Worm (Caenorhabditis elegans) whole organism, early embryonic: ENCODE results near the gene E04F6.10.

Experiments used
- B0310.2 ChIP-seq: sonication (generic microtip); optimal IDR thresholded peaks from 2 replicates; lab custom pipeline; 2016; ENCODE audit warnings: mild to moderate bottlenecking, missing genetic modification characterization, missing compliant biosample characterization
- F13C5.2 ChIP-seq: sonication (generic microtip); optimal IDR thresholded peaks from 2 replicates; lab custom pipeline; 2017; ENCODE audit warnings: mild to moderate bottlenecking, missing genetic modification characterization, inconsistent platforms, missing compliant biosample characterization
- aly-1 ChIP-seq: sonication (generic microtip); optimal IDR thresholded peaks from 2 replicates; lab custom pipeline; 2016; ENCODE audit warnings: missing genetic modification characterization, missing compliant biosample characterization
- ama-1 ChIP-seq: fragments of 150-350 bp; optimal IDR thresholded peaks from 2 replicates; lab custom pipeline; 2014
- ceh-13 ChIP-seq: fragments of 200-800 bp; sonication (Bioruptor generic); optimal IDR thresholded peaks from 2 replicates; lab custom pipeline; 2018; ENCODE audit warnings: mild to moderate bottlenecking, missing genetic modification characterization, missing compliant biosample characterization
- ceh-36 ChIP-seq: sonication (generic microtip); optimal IDR thresholded peaks from 2 replicates; lab custom pipeline; 2016; ENCODE audit warnings: missing genetic modification characterization, inconsistent platforms, missing compliant biosample characterization
- ets-7 ChIP-seq: sonication (generic microtip); optimal IDR thresholded peaks from 2 replicates; lab custom pipeline; 2016; ENCODE audit warnings: missing genotype, missing genetic modification characterization, missing compliant biosample characterization
- flt-1 ChIP-seq: fragments of 200-800 bp; sonication (Bioruptor generic); IDR thresholded peaks from 2 replicates; pipeline ENCODE4 v1.3.6; 2022; ENCODE audit warnings: missing genetic modification characterization, missing compliant biosample characterization
- hmbx-1 ChIP-seq: sonication (generic microtip); optimal IDR thresholded peaks from 2 replicates; lab custom pipeline; 2016; ENCODE audit warnings: mild to moderate bottlenecking, missing genetic modification characterization, missing compliant biosample characterization
- hmg-4 ChIP-seq: fragments of 200-800 bp; sonication (Bioruptor generic); optimal IDR thresholded peaks from 2 replicates; lab custom pipeline; 2018; ENCODE audit warnings: mild to moderate bottlenecking, missing genetic modification characterization, missing compliant biosample characterization
- hnd-1 ChIP-seq: sonication (generic microtip); optimal IDR thresholded peaks from 2 replicates; lab custom pipeline; 2016; ENCODE audit warnings: missing genetic modification characterization, missing compliant biosample characterization
- pes-1 ChIP-seq: fragments of 200-800 bp; sonication (Bioruptor generic); IDR thresholded peaks from 2 replicates; pipeline ENCODE4 v1.3.6; 2022; ENCODE audit warnings: missing genetic modification reagents, missing genetic modification characterization, missing compliant biosample characterization
- scrt-1 ChIP-seq: fragments of 200-800 bp; sonication (Bioruptor generic); IDR thresholded peaks from 2 replicates; pipeline ENCODE4 v1.3.6; 2022; ENCODE audit warnings: missing genetic modification characterization, missing compliant biosample characterization
- sea-1 ChIP-seq: fragments of 200-800 bp; sonication (Bioruptor generic); conservative IDR thresholded peaks from 2 replicates; pipeline ENCODE4 v1.3.6; 2022; ENCODE audit warnings: missing genetic modification characterization, missing compliant biosample characterization
- tbx-11 ChIP-seq: fragments of 200-800 bp; sonication (Bioruptor generic); IDR thresholded peaks from 2 replicates; pipeline ENCODE4 v1.3.6; 2022; ENCODE audit warnings: missing genetic modification characterization, missing compliant biosample characterization
- tbx-37 ChIP-seq: fragments of 200-800 bp; sonication (Bioruptor generic); conservative IDR thresholded peaks from 2 replicates; pipeline ENCODE4 v1.3.6; 2022; ENCODE audit warnings: missing genetic modification reagents, missing genetic modification characterization, missing compliant biosample characterization
- tra-4 ChIP-seq: sonication (generic microtip); optimal IDR thresholded peaks from 2 replicates; lab custom pipeline; 2017; ENCODE audit warnings: missing genetic modification characterization, missing compliant biosample characterization

The E04F6.10 gene

DNA sequence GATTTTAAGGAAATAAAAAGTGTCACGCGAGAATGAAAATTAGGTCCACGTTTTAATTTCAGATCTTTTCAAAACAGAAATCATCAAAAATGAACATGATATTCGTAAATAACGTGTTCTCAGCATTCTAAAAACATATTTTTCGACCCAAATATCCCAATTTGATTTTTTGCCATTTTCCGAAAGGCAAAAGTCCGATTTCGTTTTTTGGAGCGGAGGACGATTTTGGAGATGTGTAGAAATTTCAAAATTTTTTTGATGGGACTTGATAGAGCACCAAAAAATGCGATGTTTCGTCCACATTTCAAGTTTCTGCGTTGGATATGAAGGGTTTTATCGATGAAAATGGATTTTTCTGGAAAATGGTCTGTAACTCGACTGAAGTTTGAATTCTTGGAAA is 13.7 kb upstream of the E04F6.10 start:
- TF ChIP-seq B0310.2 (no peak), scrt-1 (no peak), ets-7 (tag; lab: Kevin White, UChicago) (no peak), tra-4 (tag; lab: Kevin White, UChicago) (no peak), hmg-4 (GFP tag; lab: Kevin White, UChicago) (no peak), tbx-11 (GFP tag; lab: Robert Waterston, UW) (no peak), aly-1 (tag; lab: Kevin White, UChicago) (no peak), hmbx-1 (tag; lab: Kevin White, UChicago) (no peak), hnd-1 (no peak), pes-1 (GFP tag; lab: Robert Waterston, UW) (no peak)

DNA sequence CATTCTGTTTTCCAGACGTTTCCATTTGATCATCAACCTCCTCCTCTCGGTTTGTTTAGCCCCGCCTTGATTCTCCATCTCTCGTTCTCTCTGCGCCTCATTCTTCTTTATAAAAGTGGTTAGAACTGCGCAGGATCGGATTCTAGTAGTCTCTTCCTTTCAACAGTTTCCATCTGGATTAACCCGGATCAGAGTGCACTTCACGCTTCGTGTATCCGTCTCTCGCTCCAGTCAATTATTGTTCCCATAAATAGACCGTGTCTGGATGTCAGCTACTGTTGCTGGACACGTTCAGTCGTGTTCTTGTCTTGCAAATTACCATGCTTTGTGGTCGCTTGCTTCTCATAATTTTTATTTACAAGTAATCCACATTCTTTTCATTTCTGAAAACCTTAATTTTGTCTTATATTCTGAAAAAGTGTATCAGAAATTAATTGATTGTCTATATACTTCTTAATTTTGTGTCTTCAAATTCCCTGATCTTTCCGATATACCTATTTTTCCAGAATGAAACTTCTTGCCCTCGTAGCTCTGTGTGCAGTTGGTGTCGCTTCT is 11.8 kb upstream of the E04F6.10 start, which contains the start of gene F32A5.4:
TSS of gene F32A5.4 (plus strand) at position 505 of the 555 bp plus-strand sequence.
- TF ChIP-seq hnd-1 (no peak), ets-7 (tag; lab: Kevin White, UChicago) (no peak), flt-1 (no peak), hmbx-1 (tag; lab: Kevin White, UChicago) (no peak), B0310.2 (no peak), hmg-4 (GFP tag; lab: Kevin White, UChicago) (no peak), tbx-37 (no peak), ceh-36 (tag; lab: Kevin White, UChicago) (no peak)

DNA sequence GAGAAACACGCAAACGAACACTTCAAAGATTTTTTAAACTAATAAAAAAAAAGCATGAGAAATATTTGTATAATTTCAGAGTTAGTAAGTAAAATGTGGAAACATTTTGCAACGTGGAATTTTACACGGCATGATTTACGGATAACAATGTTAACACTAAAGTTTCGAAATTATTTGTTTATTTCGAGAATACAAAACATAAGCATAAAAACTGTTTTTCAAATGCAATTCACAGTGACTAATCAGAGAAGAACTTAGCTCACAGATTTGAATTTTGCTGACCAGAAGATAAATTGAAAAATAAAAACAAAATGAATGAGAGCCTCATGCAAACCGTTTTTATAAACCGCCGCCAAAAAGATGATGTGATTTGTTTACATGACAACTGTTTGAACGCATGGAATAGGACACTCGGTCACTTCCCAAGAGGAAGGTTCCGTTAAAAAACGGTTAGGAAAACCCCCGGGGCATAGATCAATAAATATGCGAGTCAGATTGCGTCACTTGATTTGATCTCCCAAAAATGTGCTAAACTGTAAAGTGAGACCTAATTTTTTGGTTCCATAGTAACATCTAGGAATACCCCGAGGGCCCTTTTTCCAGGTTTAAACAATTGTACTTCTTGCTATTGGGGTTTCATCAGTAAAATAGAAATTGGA is 9.0 kb upstream of the E04F6.10 start, which contains the start of gene clh-3:
TSS of gene clh-3 (minus strand) at position 51 of the 659 bp plus-strand sequence.
- TF ChIP-seq hnd-1 (no peak), ama-1 (lab: Kevin White, UChicago) (no peak), hmbx-1 (tag; lab: Kevin White, UChicago) (no peak), scrt-1 (no peak), tbx-11 (GFP tag; lab: Robert Waterston, UW) (no peak), ceh-13 (GFP tag; lab: Kevin White, UChicago) (no peak), flt-1 (no peak), F13C5.2 (no peak), tra-4 (tag; lab: Kevin White, UChicago) (no peak), ets-7 (tag; lab: Kevin White, UChicago) (no peak), sea-1 (GFP tag; lab: Robert Waterston, UW) (no peak), pes-1 (GFP tag; lab: Robert Waterston, UW) (no peak), tbx-37 (no peak)

DNA sequence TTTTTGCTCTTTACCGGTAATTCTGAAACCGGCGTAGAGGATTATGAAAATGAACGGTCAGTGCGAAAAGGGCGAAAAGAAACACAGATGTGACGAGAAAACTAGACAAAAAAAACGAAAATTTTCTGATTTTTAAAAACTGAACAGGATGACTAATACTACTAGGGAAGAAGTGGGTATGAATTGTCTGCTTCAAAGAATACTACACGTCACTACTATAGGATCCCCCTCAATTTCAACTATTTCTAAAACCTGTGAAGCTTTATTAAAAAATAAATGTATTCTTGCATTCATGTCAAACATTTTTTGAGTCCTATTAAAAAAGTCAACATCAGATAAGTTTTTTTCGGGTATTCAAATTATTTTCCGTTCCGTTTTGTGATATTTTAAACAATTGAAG is 7.1 kb upstream of the E04F6.10 start:
- TF ChIP-seq flt-1 = no peak
- TF ChIP-seq ama-1 (lab: Kevin White, UChicago) = no peak
- no peak for TF ChIP-seq ceh-13 (GFP tag; lab: Kevin White, UChicago)
- no peak for TF ChIP-seq ets-7 (tag; lab: Kevin White, UChicago)
- TF ChIP-seq F13C5.2 = no peak
- TF ChIP-seq B0310.2 = no peak
- TF ChIP-seq hmbx-1 (tag; lab: Kevin White, UChicago) = no peak
- no peak for TF ChIP-seq hmg-4 (GFP tag; lab: Kevin White, UChicago)
- no peak for TF ChIP-seq tbx-11 (GFP tag; lab: Robert Waterston, UW)
- TF ChIP-seq pes-1 (GFP tag; lab: Robert Waterston, UW) = no peak
- no peak for TF ChIP-seq ceh-36 (tag; lab: Kevin White, UChicago)
- TF ChIP-seq scrt-1 = no peak
- no peak for TF ChIP-seq tbx-37
- TF ChIP-seq sea-1 (GFP tag; lab: Robert Waterston, UW) = no peak

DNA sequence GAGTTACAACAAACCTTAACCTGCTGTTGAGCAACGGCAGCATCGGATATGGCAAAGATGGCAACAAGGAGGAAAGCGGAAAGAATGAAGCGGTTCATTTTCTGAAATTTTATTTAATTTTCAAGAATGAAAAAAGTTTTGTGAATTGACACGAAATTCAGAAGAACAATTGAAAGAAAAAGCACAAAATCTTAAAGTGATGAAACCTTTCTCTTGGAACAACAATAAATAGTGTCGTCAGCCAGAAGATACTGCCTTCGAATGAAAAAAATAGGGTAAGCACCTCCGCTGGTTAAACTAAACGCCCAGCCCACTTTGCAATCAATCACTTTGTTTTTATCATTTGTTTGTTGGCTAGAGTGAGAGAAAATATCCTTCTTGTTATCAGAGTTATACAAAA is 4.9 kb downstream of the E04F6.10 start, which contains the start of gene E04F6.9:
TSS of gene E04F6.9 (minus strand) at position 101 of the 400 bp plus-strand sequence.
- TF ChIP-seq tra-4 (tag; lab: Kevin White, UChicago) = no peak
- no peak for TF ChIP-seq sea-1 (GFP tag; lab: Robert Waterston, UW)
- no peak for TF ChIP-seq scrt-1
- TF ChIP-seq ceh-13 (GFP tag; lab: Kevin White, UChicago) = no peak
- no peak for TF ChIP-seq tbx-11 (GFP tag; lab: Robert Waterston, UW)
- no peak for TF ChIP-seq pes-1 (GFP tag; lab: Robert Waterston, UW)
- TF ChIP-seq hmg-4 (GFP tag; lab: Kevin White, UChicago) = no peak
- TF ChIP-seq hnd-1 = no peak
- no peak for TF ChIP-seq ceh-36 (tag; lab: Kevin White, UChicago)
- no peak for TF ChIP-seq aly-1 (tag; lab: Kevin White, UChicago)
- no peak for TF ChIP-seq F13C5.2
- no peak for TF ChIP-seq ets-7 (tag; lab: Kevin White, UChicago)

DNA sequence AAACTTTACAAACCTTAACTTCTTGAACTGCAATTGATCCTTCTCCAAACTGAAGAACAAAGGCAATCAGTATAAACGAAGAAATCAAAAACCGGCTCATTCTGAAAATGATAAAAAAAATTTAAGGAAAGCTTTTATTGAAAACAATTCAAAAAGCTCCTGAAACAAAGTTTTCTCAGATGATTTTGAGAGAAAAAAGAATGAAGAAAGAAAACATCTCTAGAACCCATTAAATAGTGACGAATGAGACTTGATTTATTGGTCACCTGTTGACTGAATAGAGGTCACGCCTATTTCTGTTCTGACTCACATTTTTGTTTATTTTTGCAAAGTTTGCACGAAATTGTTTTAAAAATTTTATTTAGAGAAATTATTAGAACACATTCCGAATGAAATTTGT is 5.7 kb downstream of the E04F6.10 start, which contains the start of gene E04F6.8:
TSS of gene E04F6.8 (minus strand) at position 101 of the 400 bp plus-strand sequence.
- no peak for TF ChIP-seq aly-1 (tag; lab: Kevin White, UChicago)
- no peak for TF ChIP-seq hmg-4 (GFP tag; lab: Kevin White, UChicago)

DNA sequence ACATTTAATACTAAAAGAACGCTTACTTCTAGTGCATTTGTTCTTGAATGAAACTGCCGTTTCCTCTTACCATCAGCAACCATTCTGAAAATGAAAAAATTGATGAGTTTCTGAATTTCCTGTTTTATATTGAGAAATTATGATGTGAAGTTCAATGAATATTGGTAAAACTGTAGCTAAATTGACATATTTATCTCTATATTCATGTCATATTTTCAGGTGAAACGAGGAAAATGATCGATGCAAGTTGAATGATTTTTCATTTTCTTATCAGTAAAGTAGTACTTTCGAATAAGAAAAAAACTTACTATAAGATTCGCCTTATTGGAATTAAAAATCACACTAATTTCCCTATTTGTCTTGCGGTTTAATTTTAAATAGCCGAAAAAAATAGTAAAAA is 6.8 kb downstream of the E04F6.10 start, which contains the start of gene E04F6.15:
TSS of gene E04F6.15 (minus strand) at position 101 of the 400 bp plus-strand sequence.
- TF ChIP-seq hnd-1 (no peak), ceh-13 (GFP tag; lab: Kevin White, UChicago) (no peak), ets-7 (tag; lab: Kevin White, UChicago) (no peak), hmbx-1 (tag; lab: Kevin White, UChicago) (no peak)

DNA sequence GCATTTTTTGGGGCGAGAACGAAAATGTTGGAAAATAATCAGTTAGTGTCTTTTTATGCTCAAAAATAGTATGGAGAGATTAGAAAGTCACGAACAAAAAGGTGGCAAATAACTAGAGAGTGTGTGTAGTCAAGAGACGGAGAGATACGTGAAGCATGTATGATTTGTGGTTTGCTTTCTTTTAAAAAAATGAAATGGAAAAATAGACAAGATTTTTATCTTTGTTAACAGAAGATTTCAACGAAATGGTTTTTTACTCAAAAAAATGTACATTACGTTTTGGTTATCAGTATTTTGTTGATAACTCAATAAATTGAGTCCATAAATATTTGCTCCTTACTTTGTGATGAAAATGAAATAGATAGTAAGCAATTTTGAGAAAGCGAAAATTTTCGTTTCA is 8.8 kb downstream of the E04F6.10 start, which contains the start of gene dhs-7:
TSS of gene dhs-7 (minus strand) at position 277 of the 400 bp plus-strand sequence.
- TF ChIP-seq B0310.2 (no peak), flt-1 (no peak), aly-1 (tag; lab: Kevin White, UChicago) (no peak), hmbx-1 (tag; lab: Kevin White, UChicago) (no peak), ceh-13 (GFP tag; lab: Kevin White, UChicago) (no peak), ama-1 (lab: Kevin White, UChicago) (no peak), tbx-37 (no peak), scrt-1 (no peak), hnd-1 (no peak), F13C5.2 (no peak), ets-7 (tag; lab: Kevin White, UChicago) (no peak)
